Worm (Caenorhabditis elegans) whole organism, L4/young adult: Measurements from ENCODE around the gene R05A10.2.

Experiments used
- W03F9.2 ChIP-seq: fragments of 150-350 bp; optimal IDR thresholded peaks from 2 replicates; lab custom pipeline; 2014; ENCODE audit warnings: missing biosample characterization, missing genetic modification characterization
- dao-5 ChIP-seq: sonication (generic microtip); optimal IDR thresholded peaks from 2 replicates; lab custom pipeline; 2016; ENCODE audit warnings: missing genotype, missing genetic modification characterization, moderate library complexity, missing compliant biosample characterization
- him-1 ChIP-seq: sonication (generic microtip); optimal IDR thresholded peaks from 2 replicates; lab custom pipeline; 2016; ENCODE audit warnings: missing genotype, missing genetic modification reagents, missing genetic modification characterization, missing compliant biosample characterization

R05A10.2 gene

DNA sequence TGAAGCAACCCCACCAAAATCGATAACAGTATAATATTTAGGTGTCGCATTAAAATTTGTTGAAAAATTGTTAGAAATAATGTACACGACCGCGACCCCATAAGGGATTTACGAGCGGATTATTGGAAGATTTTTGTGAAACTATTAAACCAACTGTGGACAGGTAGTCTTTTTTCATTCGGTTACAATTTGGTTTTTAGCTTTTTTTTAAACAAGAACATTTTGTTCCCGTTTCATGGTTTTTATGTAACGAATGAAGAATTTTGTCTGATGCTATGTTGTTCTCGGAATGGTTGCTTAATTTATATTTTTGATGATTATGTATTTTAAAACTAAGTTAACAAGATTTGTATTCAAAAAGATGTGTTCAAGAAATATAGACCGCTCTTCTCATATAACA lies 698 bp upstream of the R05A10.2 start, which contains the start of gene R05A10.3:
Gene R05A10.3, minus strand, starts transcription at position 101 of the 400 bp plus-strand sequence.
- no peak for TF ChIP-seq him-1
- TF ChIP-seq dao-5 (tag; lab: Kevin White, UChicago), result no peak
- no peak for TF ChIP-seq W03F9.2 (tag; lab: Kevin White, UChicago)

DNA sequence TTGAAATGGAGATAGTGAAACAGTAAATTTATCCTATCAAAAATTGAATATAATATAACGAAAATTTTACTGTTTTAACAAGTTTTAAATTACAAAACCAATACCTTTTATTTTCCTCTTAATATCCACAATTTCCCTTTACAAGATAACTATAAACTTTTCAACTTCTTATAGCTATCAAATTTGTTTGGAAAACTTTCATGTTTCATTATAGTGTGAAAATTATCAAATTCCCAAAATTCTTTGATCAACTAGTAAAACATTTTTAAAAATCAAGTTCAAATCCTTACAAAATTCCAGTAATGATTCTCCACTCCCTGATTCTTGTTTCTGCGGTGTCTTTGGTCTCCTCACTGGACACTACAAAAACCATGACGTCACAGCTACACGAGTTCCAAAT lies 5.0 kb downstream of the R05A10.2 start, which contains the start of gene R05A10.1:
Gene R05A10.1, plus strand, starts transcription at position 301 of the 400 bp plus-strand sequence.
- TF ChIP-seq dao-5 (tag; lab: Kevin White, UChicago), result no peak
- no peak for TF ChIP-seq W03F9.2 (tag; lab: Kevin White, UChicago)
- TF ChIP-seq him-1, result no peak

DNA sequence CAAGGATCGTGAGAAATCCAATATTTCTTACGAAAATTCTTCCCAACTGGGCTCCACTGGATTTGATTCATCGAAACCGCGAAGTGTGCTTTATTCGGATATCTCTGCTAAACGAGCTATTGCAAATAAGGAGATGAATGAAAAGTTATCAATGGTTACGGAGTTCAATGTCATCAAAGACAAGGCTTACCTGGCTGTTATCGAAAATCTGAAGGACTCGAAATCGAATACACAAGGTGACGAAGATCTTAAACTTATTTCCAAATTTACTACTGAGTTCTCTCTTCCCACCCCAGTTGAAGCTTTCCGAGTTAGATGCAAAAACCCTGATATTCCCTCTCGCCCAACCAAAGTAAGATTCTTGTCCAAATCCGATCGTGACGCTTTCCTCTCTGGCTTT lies 9.2 kb downstream of the R05A10.2 start:
- no peak for TF ChIP-seq dao-5 (tag; lab: Kevin White, UChicago)
- TF ChIP-seq W03F9.2 (tag; lab: Kevin White, UChicago), result no peak
- no peak for TF ChIP-seq him-1

- TF ChIP-seq W03F9.2 (tag; lab: Kevin White, UChicago) (no peak), him-1 (no peak), dao-5 (tag; lab: Kevin White, UChicago) (no peak)
These were observed 14.8 kb downstream of the R05A10.2 start, which contains the start of gene K01G12.22 for ce11 chrIV:14191919-14192318. K01G12.22 (plus strand) TSS chrIV:14192219.

ce11 chrIV:14193196-14193595 lies 16.1 kb downstream of the R05A10.2 start, which contains the start of gene K01G12.3:
K01G12.3 (plus strand) TSS chrIV:14193496.
- TF ChIP-seq dao-5 (tag; lab: Kevin White, UChicago) (no peak), W03F9.2 (tag; lab: Kevin White, UChicago) (no peak), him-1 (no peak)

- TF ChIP-seq him-1 (no peak), dao-5 (tag; lab: Kevin White, UChicago) (no peak), W03F9.2 (tag; lab: Kevin White, UChicago) (no peak)
These were observed 17.2 kb downstream of the R05A10.2 start for ce11 chrIV:14194317-14194716.

DNA sequence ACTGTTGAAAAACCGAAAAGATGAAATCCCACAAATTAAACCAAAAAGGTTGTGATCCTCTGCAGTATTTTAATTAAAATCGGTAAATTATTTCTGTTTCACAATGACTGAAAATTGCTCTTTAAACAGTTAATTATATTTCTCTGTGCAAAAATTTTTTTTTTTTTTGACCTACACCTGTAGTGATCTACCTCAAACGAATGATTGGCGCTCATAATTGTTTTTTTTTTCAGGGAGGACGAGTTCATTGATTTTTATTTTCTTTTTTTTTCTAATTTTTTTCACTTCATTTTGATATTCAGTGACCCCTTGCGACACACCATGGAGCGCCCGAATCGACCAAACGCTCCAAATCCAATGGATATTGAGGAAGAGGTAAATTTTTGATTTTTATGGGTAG lies 19.1 kb downstream of the R05A10.2 start, which contains the start of gene F02H6.2:
Gene F02H6.2, plus strand, starts transcription at position 301 of the 400 bp plus-strand sequence.
- no peak for TF ChIP-seq him-1
- TF ChIP-seq dao-5 (tag; lab: Kevin White, UChicago), result no peak
- no peak for TF ChIP-seq W03F9.2 (tag; lab: Kevin White, UChicago)

DNA sequence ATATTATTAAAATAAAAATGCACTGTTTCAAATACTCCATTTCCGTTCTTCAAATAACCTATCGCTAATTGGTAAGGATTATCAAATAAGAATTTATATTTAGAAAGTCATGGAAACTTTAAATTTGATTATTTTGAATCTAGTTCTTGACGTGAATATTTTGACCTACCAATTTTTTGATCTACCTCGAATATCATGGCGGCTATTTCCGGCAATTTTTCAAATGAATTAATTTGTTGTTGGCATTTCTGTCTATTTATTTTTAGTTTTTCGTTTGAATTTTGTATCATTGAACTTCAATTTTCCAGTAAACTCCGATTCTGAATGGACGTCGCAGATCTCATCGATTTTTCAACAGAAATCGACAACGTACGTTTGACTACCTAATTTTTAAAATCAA lies 26.1 kb downstream of the R05A10.2 start, which contains the start of gene F02H6.3:
Gene F02H6.3, plus strand, starts transcription at position 266 of the 400 bp plus-strand sequence.
- TF ChIP-seq dao-5 (tag; lab: Kevin White, UChicago), result no peak
- no peak for TF ChIP-seq W03F9.2 (tag; lab: Kevin White, UChicago)
- TF ChIP-seq him-1, result no peak

DNA sequence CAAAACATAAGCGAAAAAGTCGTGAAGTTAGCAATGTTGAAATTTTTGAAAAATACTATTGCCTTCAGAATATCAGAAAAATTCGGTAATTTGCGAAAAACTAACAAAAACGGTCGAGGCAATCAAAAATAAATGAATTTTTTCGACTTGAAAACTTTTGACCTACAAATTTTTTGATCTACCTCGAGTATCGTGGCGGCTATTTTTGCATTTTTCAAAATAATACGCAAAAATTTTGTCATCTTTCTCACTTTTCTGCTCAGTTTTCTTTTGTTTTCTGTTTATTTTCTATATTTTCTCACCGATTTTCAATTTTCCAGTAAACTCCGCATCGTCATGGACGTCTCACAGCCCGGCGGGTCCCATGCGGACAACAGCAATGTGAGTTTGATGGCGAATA lies 38.7 kb downstream of the R05A10.2 start:
- TF ChIP-seq him-1, result no peak
- no peak for TF ChIP-seq dao-5 (tag; lab: Kevin White, UChicago)
- no peak for TF ChIP-seq W03F9.2 (tag; lab: Kevin White, UChicago)

DNA sequence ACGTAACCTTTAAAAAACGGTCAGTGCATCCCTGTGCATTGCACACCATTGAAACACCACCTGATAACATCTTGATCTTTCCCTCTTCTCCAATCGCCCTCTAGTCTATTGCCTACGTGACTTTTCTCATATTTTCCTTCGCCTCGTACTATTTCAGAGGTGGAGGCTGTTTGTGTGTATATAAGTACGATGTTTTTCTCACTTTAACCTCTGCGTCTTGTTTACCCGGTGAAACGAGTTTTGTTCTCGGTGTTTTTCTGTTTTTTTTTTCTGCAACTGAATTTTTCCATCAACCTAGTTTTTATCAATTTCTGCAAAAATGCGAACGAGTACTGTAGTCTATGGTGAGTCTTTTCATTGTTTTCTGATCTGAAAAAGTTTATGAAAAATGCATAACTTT lies 42.6 kb downstream of the R05A10.2 start, which contains the start of gene sqrd-1:
Gene sqrd-1, plus strand, starts transcription at position 158 of the 400 bp plus-strand sequence.
- no peak for TF ChIP-seq W03F9.2 (tag; lab: Kevin White, UChicago)

- TF ChIP-seq W03F9.2 (tag; lab: Kevin White, UChicago) (peak; percentile 48), dao-5 (tag; lab: Kevin White, UChicago) (peak; percentile 14), him-1 (no peak)
These were observed 47.8 kb downstream of the R05A10.2 start for ce11 chrIV:14224912-14225311.

DNA sequence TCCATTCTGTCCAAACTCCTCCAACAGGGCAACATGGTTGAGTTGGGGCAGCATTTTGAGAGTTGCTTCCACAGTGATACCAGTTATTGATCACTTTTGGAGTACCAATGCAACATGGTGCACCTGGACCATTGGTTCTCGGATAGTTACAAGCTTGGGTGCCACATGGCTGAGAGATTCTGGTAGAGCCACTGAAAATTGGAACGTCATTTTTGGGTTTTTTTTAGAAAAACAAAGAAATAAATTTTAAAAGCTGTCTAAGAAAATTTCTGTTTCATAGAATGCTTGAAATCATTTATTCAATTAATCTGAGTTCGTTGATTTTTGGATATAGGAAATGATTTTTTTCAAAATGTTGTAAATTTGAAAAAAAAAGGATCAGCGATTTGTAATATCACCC lies 50.1 kb downstream of the R05A10.2 start:
- TF ChIP-seq dao-5 (tag; lab: Kevin White, UChicago), result no peak
- TF ChIP-seq him-1, result no peak
- TF ChIP-seq W03F9.2 (tag; lab: Kevin White, UChicago), result no peak

- TF ChIP-seq him-1 (no peak), W03F9.2 (tag; lab: Kevin White, UChicago) (no peak)
These were observed 51.0 kb downstream of the R05A10.2 start, which contains the start of gene F02H6.7 for ce11 chrIV:14228069-14228468. F02H6.7 (minus strand) TSS chrIV:14228169.
